Fruit fly (Drosophila melanogaster): ENCODE results near the gene Peritrophin-15b.

Peritrophin-15b gene

DNA sequence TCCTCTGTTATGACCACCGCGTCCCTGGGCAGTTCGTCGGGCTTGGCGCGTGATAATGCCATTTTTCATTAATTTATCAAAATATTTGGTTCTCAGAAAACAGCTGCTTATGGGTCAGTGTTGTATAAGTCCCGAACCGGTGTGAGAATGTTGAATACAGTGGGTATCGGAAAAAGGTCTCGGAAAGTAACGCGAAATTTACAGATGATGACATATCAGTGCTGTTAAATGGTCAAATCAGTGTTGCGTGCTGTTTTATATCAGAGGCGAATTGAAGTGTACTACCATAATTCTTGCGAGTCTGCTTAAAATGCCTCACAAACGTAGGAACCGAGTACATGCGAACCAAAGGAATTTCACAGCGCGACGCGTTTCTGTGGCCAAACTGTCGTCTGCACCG is 12.1 kb downstream of the Peritrophin-15b start, which contains the start of the genes CG13392 and Rcd4 (continued):
- TF ChIP-seq CG12236 (GFP tag; optimal IDR thresholded peaks at IDR 0.05) (no peak), CG4282 (GFP tag; optimal IDR thresholded peaks at IDR 0.05) (peak; percentile 79), CG11456 (GFP tag; IDR thresholded peaks at IDR 0.05) (peak; percentile 78), bbx (GFP tag; IDR thresholded peaks at IDR 0.05; ENCODE audit: partially characterized antibody) (peak; percentile 79), Ssrp (tag; optimal IDR thresholded peaks at IDR 0.05) (no peak), CG15696 (tag; optimal IDR thresholded peaks at IDR 0.05) (no peak), CG17385 (GFP tag; optimal IDR thresholded peaks at IDR 0.05) (peak; percentile 65), sc (optimal IDR thresholded peaks at IDR 0.05) (no peak), sc (GFP tag; optimal IDR thresholded peaks at IDR 0.05) (no peak), Hr78 (GFP tag; optimal IDR thresholded peaks at IDR 0.05) (no peak), CG17361 (GFP tag; IDR thresholded peaks at IDR 0.05) (peak; percentile 28; the same call in 1 of the 3 replicates), z (GFP tag; IDR thresholded peaks at IDR 0.05) (no peak), CG9817 (tag; optimal IDR thresholded peaks at IDR 0.05) (peak; percentile 57), E2f1 (GFP tag; IDR thresholded peaks at IDR 0.05) (peak; percentile 33; the same call in 1 of the 2 replicates), chif (GFP tag; optimal IDR thresholded peaks at IDR 0.05) (peak; percentile 47 to 65), CoRest (tag; optimal IDR thresholded peaks at IDR 0.05) (peak; percentile 55), CG8388 (GFP tag; optimal IDR thresholded peaks at IDR 0.05) (peak; percentile 63), yki (optimal IDR thresholded peaks at IDR 0.05) (no peak), Hey (tag; optimal IDR thresholded peaks at IDR 0.05) (no peak), Opbp (GFP tag; IDR thresholded peaks at IDR 0.05; ENCODE audit: partially characterized antibody) (peak; percentile 77; the same call in 2 of the 3 replicates), hth (optimal IDR thresholded peaks at IDR 0.05) (no peak), bigmax (GFP tag; optimal IDR thresholded peaks at IDR 0.05) (peak; percentile 24), sens-2 (GFP tag; IDR thresholded peaks at IDR 0.05) (no peak), Abd-B (GFP tag; optimal IDR thresholded peaks at IDR 0.05) (no peak), CG8924 (tag; optimal IDR thresholded peaks at IDR 0.05) (peak; percentile 20), CG18764 (GFP tag; optimal IDR thresholded peaks at IDR 0.05) (peak; percentile 70), CG11504 (tag; optimal IDR thresholded peaks at IDR 0.05) (peak; percentile 46), stc (GFP tag; IDR thresholded peaks at IDR 0.05) (no peak), oc (tag; optimal IDR thresholded peaks at IDR 0.05) (no peak), cas (GFP tag; IDR thresholded peaks at IDR 0.05) (no peak), eyg (GFP tag; optimal IDR thresholded peaks at IDR 0.05) (peak; percentile 10), CG18011 (GFP tag; optimal IDR thresholded peaks at IDR 0.05) (peak; percentile 54), Dbx (GFP tag; IDR thresholded peaks at IDR 0.05) (peak; percentile 71), Mes4 (GFP tag; optimal IDR thresholded peaks at IDR 0.05) (no peak), crc (GFP tag; optimal IDR thresholded peaks at IDR 0.05) (peak; percentile 69), zfh2 (GFP tag; optimal IDR thresholded peaks at IDR 0.05) (peak; percentile 82), CG16815 (GFP tag; optimal IDR thresholded peaks at IDR 0.05) (peak; percentile 24), Ets97D (GFP tag; optimal IDR thresholded peaks at IDR 0.05) (peak; percentile 81), Optix (GFP tag; IDR thresholded peaks at IDR 0.05) (0 out of 3 replicates have a peak, but pooled peaks have one; percentile 25), fd64A (GFP tag; optimal IDR thresholded peaks at IDR 0.05) (no peak), CG12769 (tag; optimal IDR thresholded peaks at IDR 0.05) (peak; percentile 72), ham (GFP tag; IDR thresholded peaks at IDR 0.05) (no peak), Max (GFP tag; optimal IDR thresholded peaks at IDR 0.05) (peak; percentile 6), nerfin-1 (tag; optimal IDR thresholded peaks at IDR 0.05) (peak; percentile 58), CG2116 (GFP tag; optimal IDR thresholded peaks at IDR 0.05) (peak; percentile 97), CG43689 (GFP tag; IDR thresholded peaks at IDR 0.05) (no peak), Eip74EF (GFP tag; optimal IDR thresholded peaks at IDR 0.05) (no peak), HmgD (GFP tag; optimal IDR thresholded peaks at IDR 0.05) (peak; percentile 63), Pdp1 (GFP tag; optimal IDR thresholded peaks at IDR 0.05) (peak; percentile 73 to 82), jing (GFP tag; optimal IDR thresholded peaks at IDR 0.05) (no peak), CG7786 (GFP tag; optimal IDR thresholded peaks at IDR 0.05) (peak; percentile 88)
